Worm (Caenorhabditis elegans) whole organism, early embryonic: ENCODE data around the gene ttr-50.

Experiments used
- F13C5.2 ChIP-seq: sonication (generic microtip); optimal IDR thresholded peaks from 2 replicates; lab custom pipeline; 2017; ENCODE audit warnings: mild to moderate bottlenecking, missing genetic modification characterization, inconsistent platforms, missing compliant biosample characterization
- aly-1 ChIP-seq: sonication (generic microtip); optimal IDR thresholded peaks from 2 replicates; lab custom pipeline; 2016; ENCODE audit warnings: missing genetic modification characterization, missing compliant biosample characterization
- ama-1 ChIP-seq: fragments of 150-350 bp; optimal IDR thresholded peaks from 2 replicates; lab custom pipeline; 2014
- ceh-13 ChIP-seq: fragments of 200-800 bp; sonication (Bioruptor generic); optimal IDR thresholded peaks from 2 replicates; lab custom pipeline; 2018; ENCODE audit warnings: mild to moderate bottlenecking, missing genetic modification characterization, missing compliant biosample characterization
- ets-7 ChIP-seq: sonication (generic microtip); optimal IDR thresholded peaks from 2 replicates; lab custom pipeline; 2016; ENCODE audit warnings: missing genotype, missing genetic modification characterization, missing compliant biosample characterization
- hmbx-1 ChIP-seq: sonication (generic microtip); optimal IDR thresholded peaks from 2 replicates; lab custom pipeline; 2016; ENCODE audit warnings: mild to moderate bottlenecking, missing genetic modification characterization, missing compliant biosample characterization
- pes-1 ChIP-seq: fragments of 200-800 bp; sonication (Bioruptor generic); IDR thresholded peaks from 2 replicates; pipeline ENCODE4 v1.3.6; 2022; ENCODE audit warnings: missing genetic modification reagents, missing genetic modification characterization, missing compliant biosample characterization
- tbx-11 ChIP-seq: fragments of 200-800 bp; sonication (Bioruptor generic); IDR thresholded peaks from 2 replicates; pipeline ENCODE4 v1.3.6; 2022; ENCODE audit warnings: missing genetic modification characterization, missing compliant biosample characterization
- tbx-37 ChIP-seq: fragments of 200-800 bp; sonication (Bioruptor generic); conservative IDR thresholded peaks from 2 replicates; pipeline ENCODE4 v1.3.6; 2022; ENCODE audit warnings: missing genetic modification reagents, missing genetic modification characterization, missing compliant biosample characterization
- tra-4 ChIP-seq: sonication (generic microtip); optimal IDR thresholded peaks from 2 replicates; lab custom pipeline; 2017; ENCODE audit warnings: missing genetic modification characterization, missing compliant biosample characterization

DNA sequence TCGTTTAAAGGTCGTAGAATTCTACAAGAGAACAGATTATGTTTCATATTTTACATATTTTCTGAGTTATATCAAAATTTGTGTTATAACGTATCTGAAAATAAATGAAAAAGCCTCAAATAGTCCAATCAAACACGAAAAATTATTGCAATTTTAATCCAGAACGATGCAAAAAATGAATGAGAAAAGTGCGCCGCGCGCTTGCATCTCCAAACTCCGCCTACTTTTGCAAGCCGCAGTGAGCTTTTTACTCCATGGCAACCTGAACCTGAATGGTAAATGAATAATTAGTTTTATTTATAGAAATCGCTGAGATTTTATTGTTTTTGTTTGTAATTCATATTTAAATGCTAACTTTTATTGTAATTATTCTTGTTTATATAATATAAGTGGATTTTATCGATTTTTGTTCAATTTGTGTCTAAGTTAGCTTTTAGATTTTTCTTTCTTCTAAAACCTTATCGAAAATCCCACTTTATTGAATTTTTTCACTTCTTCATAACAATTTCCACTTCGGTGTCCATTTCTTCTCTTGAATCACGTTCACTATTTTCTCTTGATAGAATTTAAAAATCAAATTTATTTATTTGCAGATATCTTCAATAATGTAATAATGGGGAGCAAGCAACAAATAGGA is 15.4 kb upstream of the ttr-50 start, which contains the start of gene ZK809.5:
- TF ChIP-seq ama-1 (lab: Kevin White, UChicago), result no peak
- no peak for TF ChIP-seq hmbx-1 (tag; lab: Kevin White, UChicago)
- TF ChIP-seq tbx-11 (GFP tag; lab: Robert Waterston, UW), result no peak
- no peak for TF ChIP-seq pes-1 (GFP tag; lab: Robert Waterston, UW)
- TF ChIP-seq tra-4 (tag; lab: Kevin White, UChicago), result no peak
- no peak for TF ChIP-seq aly-1 (tag; lab: Kevin White, UChicago)
- no peak for TF ChIP-seq ceh-13 (GFP tag; lab: Kevin White, UChicago)
- TF ChIP-seq ets-7 (tag; lab: Kevin White, UChicago), result no peak
- no peak for TF ChIP-seq F13C5.2
- no peak for TF ChIP-seq tbx-37 (GFP tag; lab: Robert Waterston, UW)
